Fruit fly (Drosophila melanogaster) whole organism, prepupa: ENCODE results near the gene eEF1gamma.

Experiments
- CG15336 ChIP-seq: fragments of 200-800 bp; sonication (Bioruptor generic); IDR thresholded peaks from 2 replicates; pipeline ENCODE4 v1.3.6; 2022; ENCODE audit warnings: missing biosample characterization, missing genetic modification characterization
- CG3919 ChIP-seq: fragments of 200-800 bp; sonication (Bioruptor generic); optimal IDR thresholded peaks from 3 replicates; lab custom pipeline; 2016; ENCODE audit warnings: missing biosample characterization, missing genetic modification characterization
- Met ChIP-seq: fragments of 200-800 bp; sonication (Bioruptor generic); optimal IDR thresholded peaks from 3 replicates; lab custom pipeline; 2016; ENCODE audit warnings: missing biosample characterization, missing genetic modification characterization
- Sox102F ChIP-seq: fragments of 200-800 bp; sonication (Bioruptor generic); optimal IDR thresholded peaks from 2 replicates; lab custom pipeline; 2016; ENCODE audit warnings: missing biosample characterization, mild to moderate bottlenecking, missing genetic modification characterization
- achi ChIP-seq: fragments of 200-800 bp; sonication (Bioruptor generic); optimal IDR thresholded peaks from 3 replicates; lab custom pipeline; 2016; ENCODE audit warnings: missing biosample characterization, missing genetic modification characterization
- esn ChIP-seq: fragments of 200-800 bp; sonication (Bioruptor generic); optimal IDR thresholded peaks from 2 replicates; lab custom pipeline; 2016; ENCODE audit warnings: missing biosample characterization, mild to moderate bottlenecking, missing genetic modification characterization, moderate library complexity
- salr ChIP-seq, 2 experiments: fragments of 200-800 bp; sonication (Bioruptor generic); optimal IDR thresholded peaks; 3 replicates each; lab custom pipeline; 2016 to 2018; ENCODE audit warnings: missing biosample characterization in 2 of 2, missing genetic modification characterization in 2 of 2, mild to moderate bottlenecking in 1 of 2

dm6 chr3R:29250272-29251018, 30.5 kb downstream of the eEF1gamma start, which contains the start of gene SP1029:
- TF ChIP-seq CG3919 (GFP tag; lab: Kevin White, UChicago): no peak
- TF ChIP-seq achi (GFP tag; lab: Kevin White, UChicago): no peak
- TF ChIP-seq Met (GFP tag; lab: Kevin White, UChicago): no peak
- no peak for TF ChIP-seq salr (GFP tag; optimal IDR thresholded peaks at IDR 0.05; lab: Kevin White, UChicago)
- TF ChIP-seq CG15336 (GFP tag; lab: Robert Waterston, UW): peak; percentile 44; the same call in 1 of the 2 replicates
- TF ChIP-seq esn (GFP tag; lab: Kevin White, UChicago): no peak
- no peak for TF ChIP-seq Sox102F (GFP tag; lab: Kevin White, UChicago)
